Worm (Caenorhabditis elegans) whole organism, L2 larva: ENCODE measurements around the gene C54H2.4.

Source experiments
- C34F6.9 ChIP-seq: fragments of 150-350 bp; optimal IDR thresholded peaks from 2 replicates; lab custom pipeline; 2014; ENCODE audit warnings: missing biosample characterization, missing genetic modification characterization
- F13H6.1 ChIP-seq: sonication (generic microtip); optimal IDR thresholded peaks from 2 replicates; lab custom pipeline; 2016; ENCODE audit warnings: missing genetic modification characterization, missing compliant biosample characterization
- Y55F3AM.14 ChIP-seq: fragments of 200-800 bp; sonication (Bioruptor generic); optimal IDR thresholded peaks from 2 replicates; lab custom pipeline; 2018; ENCODE audit warnings: mild to moderate bottlenecking, missing genetic modification characterization, missing compliant biosample characterization
- ZK546.5 ChIP-seq: sonication (generic microtip); optimal IDR thresholded peaks from 2 replicates; lab custom pipeline; 2017; ENCODE audit warnings: missing biosample characterization, missing genetic modification characterization
- alr-1 ChIP-seq: fragments of 150-350 bp; optimal IDR thresholded peaks from 2 replicates; lab custom pipeline; 2014; ENCODE audit warnings: missing biosample characterization, missing genetic modification characterization
- aly-2 ChIP-seq: fragments of 150-350 bp; optimal IDR thresholded peaks from 2 replicates; lab custom pipeline; 2014; ENCODE audit warnings: missing biosample characterization, missing genetic modification characterization
- blmp-1 ChIP-seq: sonication (generic microtip); optimal IDR thresholded peaks from 2 replicates; lab custom pipeline; 2017; ENCODE audit warnings: missing genetic modification characterization, mild to moderate bottlenecking, missing compliant biosample characterization, antibody characterized with exemption, moderate library complexity; ENCODE audit not compliant: insufficient read depth
- ceh-16 ChIP-seq: fragments of 150-350 bp; optimal IDR thresholded peaks from 2 replicates; lab custom pipeline; 2014; ENCODE audit warnings: missing biosample characterization, missing genetic modification characterization
- ceh-82 ChIP-seq: fragments of 150-350 bp; optimal IDR thresholded peaks from 2 replicates; lab custom pipeline; 2014; ENCODE audit warnings: missing biosample characterization, missing genetic modification characterization
- crh-2 ChIP-seq: sonication (generic microtip); optimal IDR thresholded peaks from 2 replicates; lab custom pipeline; 2017; ENCODE audit warnings: missing biosample characterization, missing genetic modification characterization
- egl-27 ChIP-seq: sonication (generic microtip); optimal IDR thresholded peaks from 3 replicates; lab custom pipeline; 2017; ENCODE audit warnings: missing biosample characterization, missing genetic modification reagents, missing genetic modification characterization
- elt-1 ChIP-seq: fragments of 150-350 bp; optimal IDR thresholded peaks from 2 replicates; lab custom pipeline; 2014; ENCODE audit warnings: missing biosample characterization, missing genetic modification characterization
- fos-1 ChIP-seq: fragments of 150-350 bp; optimal IDR thresholded peaks from 2 replicates; lab custom pipeline; 2014; ENCODE audit warnings: missing biosample characterization, missing genetic modification characterization
- gmeb-1 ChIP-seq: fragments of 150-350 bp; optimal IDR thresholded peaks from 2 replicates; lab custom pipeline; 2014; ENCODE audit warnings: missing biosample characterization, missing genetic modification characterization
- lin-11 ChIP-seq: fragments of 150-350 bp; sonication (generic microtip); optimal IDR thresholded peaks from 2 replicates; lab custom pipeline; 2014; ENCODE audit warnings: missing biosample characterization, missing genetic modification characterization, inconsistent platforms, mixed read lengths
- lin-13 ChIP-seq: fragments of 150-350 bp; optimal IDR thresholded peaks from 2 replicates; lab custom pipeline; 2014; ENCODE audit warnings: missing biosample characterization, missing genetic modification reagents, missing genetic modification characterization
- lin-39 ChIP-seq: fragments of 150-350 bp; optimal IDR thresholded peaks from 2 replicates; lab custom pipeline; 2014; ENCODE audit warnings: missing biosample characterization, missing genetic modification reagents, missing genetic modification characterization
- lsy-2 ChIP-seq, 2 experiments: fragments of 150-350 bp in 1 of 2; sonication (generic microtip) in 1 of 2; optimal IDR thresholded peaks; 2 replicates each; lab custom pipeline; 2014 to 2017; ENCODE audit warnings: missing biosample characterization in 2 of 2, missing genetic modification characterization in 2 of 2
- mab-5 ChIP-seq: fragments of 150-350 bp; optimal IDR thresholded peaks from 2 replicates; lab custom pipeline; 2014; ENCODE audit warnings: missing biosample characterization, missing genetic modification characterization
- mdl-1 ChIP-seq, 2 experiments: fragments of 150-350 bp in 1 of 2; sonication (generic microtip) in 1 of 2; optimal IDR thresholded peaks; 2 replicates each; lab custom pipeline; 2017; ENCODE audit warnings: missing biosample characterization in 2 of 2, missing genetic modification characterization in 2 of 2
- nhr-11 ChIP-seq: fragments of 150-350 bp; optimal IDR thresholded peaks from 2 replicates; lab custom pipeline; 2014; ENCODE audit warnings: missing biosample characterization, missing genetic modification characterization
- nhr-129 ChIP-seq: fragments of 150-350 bp; optimal IDR thresholded peaks from 2 replicates; lab custom pipeline; 2014; ENCODE audit warnings: missing biosample characterization, missing genetic modification characterization
- nhr-23 ChIP-seq: fragments of 150-350 bp; optimal IDR thresholded peaks from 2 replicates; lab custom pipeline; 2014; ENCODE audit warnings: missing biosample characterization, missing genetic modification reagents, missing genetic modification characterization
- nhr-25 ChIP-seq: fragments of 150-350 bp; sonication (generic microtip); optimal IDR thresholded peaks from 3 replicates; lab custom pipeline; 2014; ENCODE audit warnings: missing biosample characterization, missing genetic modification characterization
- nhr-6 ChIP-seq: fragments of 150-350 bp; optimal IDR thresholded peaks from 2 replicates; lab custom pipeline; 2014; ENCODE audit warnings: missing biosample characterization, missing genetic modification characterization
- nhr-77 ChIP-seq: fragments of 150-350 bp; optimal IDR thresholded peaks from 2 replicates; lab custom pipeline; 2014; ENCODE audit warnings: missing biosample characterization, missing genetic modification characterization
- sem-4 ChIP-seq: fragments of 150-350 bp; optimal IDR thresholded peaks from 2 replicates; lab custom pipeline; 2014; ENCODE audit warnings: missing biosample characterization, missing genetic modification reagents, missing genetic modification characterization
- sma-3 ChIP-seq: sonication (generic microtip); optimal IDR thresholded peaks from 2 replicates; lab custom pipeline; 2016; ENCODE audit warnings: missing genetic modification reagents, missing genetic modification characterization, missing compliant biosample characterization
- sma-9 ChIP-seq, 2 experiments: fragments of 150-350 bp in 1 of 2; sonication (generic microtip) in 1 of 2; optimal IDR thresholded peaks; 2 replicates each; lab custom pipeline; 2014 to 2016; ENCODE audit warnings: missing genetic modification characterization in 2 of 2, mild to moderate bottlenecking in 1 of 2, missing biosample characterization in 1 of 2, missing compliant biosample characterization in 1 of 2, missing genetic modification reagents in 1 of 2, moderate library complexity in 1 of 2
- snpc-4 ChIP-seq: fragments of 150-350 bp; optimal IDR thresholded peaks from 2 replicates; lab custom pipeline; 2014; ENCODE audit warnings: missing biosample characterization, missing genetic modification characterization
- unc-39 ChIP-seq: fragments of 150-350 bp; optimal IDR thresholded peaks from 2 replicates; lab custom pipeline; 2014; ENCODE audit warnings: missing biosample characterization, missing genetic modification characterization
- unc-55 ChIP-seq: fragments of 150-350 bp; sonication (generic microtip); optimal IDR thresholded peaks from 3 replicates; lab custom pipeline; 2014; ENCODE audit warnings: missing biosample characterization, missing genetic modification reagents, missing genetic modification characterization
- unc-62 ChIP-seq: fragments of 150-350 bp; optimal IDR thresholded peaks from 2 replicates; lab custom pipeline; 2014; ENCODE audit warnings: missing biosample characterization, missing genetic modification reagents, missing genetic modification characterization
- zag-1 ChIP-seq: fragments of 150-350 bp; optimal IDR thresholded peaks from 2 replicates; lab custom pipeline; 2014; ENCODE audit warnings: missing biosample characterization, missing genetic modification characterization
- ztf-1 ChIP-seq: fragments of 200-800 bp; sonication (Bioruptor generic); conservative IDR thresholded peaks from 2 replicates; pipeline ENCODE4 v1.3.6; 2022; ENCODE audit warnings: missing genetic modification characterization, missing compliant biosample characterization
- ztf-11 ChIP-seq: sonication (generic microtip); optimal IDR thresholded peaks from 2 replicates; lab custom pipeline; 2017; ENCODE audit warnings: missing biosample characterization, missing genetic modification characterization
- ztf-4 ChIP-seq: fragments of 150-350 bp; optimal IDR thresholded peaks from 2 replicates; lab custom pipeline; 2014; ENCODE audit warnings: missing biosample characterization, missing genetic modification characterization

Gene C54H2.4

DNA sequence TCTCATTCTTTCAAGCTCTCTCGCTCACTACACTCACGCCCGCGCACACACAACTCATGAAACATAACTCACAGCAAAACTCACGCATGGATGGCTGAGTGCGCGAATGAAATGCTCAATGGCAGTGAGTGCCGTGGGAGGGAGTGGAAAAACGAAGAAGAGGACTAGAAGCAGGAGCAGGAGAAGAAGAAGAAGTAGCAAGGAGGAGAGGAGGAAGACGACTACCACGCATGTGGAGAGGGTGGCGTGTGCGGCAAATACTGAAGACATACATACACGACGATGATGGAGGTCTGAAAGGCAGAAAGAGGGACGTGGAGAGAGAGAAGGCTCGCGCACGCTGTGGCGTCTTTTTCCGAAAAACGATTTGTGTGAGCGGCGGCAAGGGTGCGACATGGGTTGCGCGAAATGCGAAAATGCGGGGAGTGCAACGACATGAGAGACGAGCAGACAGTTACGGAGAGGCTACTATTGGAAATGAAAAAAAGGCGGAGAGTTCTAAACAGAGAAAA lies 41.5 kb downstream of the C54H2.4 start:
- TF ChIP-seq mdl-1 (tag; optimal IDR thresholded peaks at IDR 0.05; lab: Kevin White, UChicago): peak; percentile 71 to 80
- TF ChIP-seq F13H6.1: peak; percentile 87
- peak; percentile 82 for TF ChIP-seq lin-11 (tag; lab: Kevin White, UChicago)
- no peak for TF ChIP-seq ZK546.5
- TF ChIP-seq unc-55 (GFP tag; lab: Kevin White, UChicago): peak; percentile 96
- peak; percentile 22 to 66 for TF ChIP-seq lsy-2 (tag; optimal IDR thresholded peaks at IDR 0.05; lab: Kevin White, UChicago)
- peak; percentile 85 for TF ChIP-seq nhr-129 (tag; lab: Kevin White, UChicago)
- TF ChIP-seq C34F6.9 (tag; lab: Kevin White, UChicago): peak; percentile 77
- no peak for TF ChIP-seq nhr-25
- TF ChIP-seq crh-2: peak; percentile 83
- TF ChIP-seq elt-1 (tag; lab: Kevin White, UChicago): no peak
- TF ChIP-seq ztf-11 (tag; lab: Kevin White, UChicago): no peak
- no peak for TF ChIP-seq unc-62 (GFP tag; lab: Kevin White, UChicago)
- no peak for TF ChIP-seq nhr-77 (tag; lab: Kevin White, UChicago)
- TF ChIP-seq Y55F3AM.14: peak; percentile 53
- no peak for TF ChIP-seq snpc-4 (tag; lab: Kevin White, UChicago)
- TF ChIP-seq nhr-23 (tag; lab: Kevin White, UChicago): no peak
- TF ChIP-seq ceh-82: peak; percentile 24
- TF ChIP-seq lin-13 (GFP tag; lab: Kevin White, UChicago): peak; percentile 25
- peak; percentile 20 for TF ChIP-seq fos-1 (tag; lab: Kevin White, UChicago)
- no peak for TF ChIP-seq ceh-16 (tag; lab: Kevin White, UChicago)
- TF ChIP-seq sem-4 (tag; lab: Kevin White, UChicago): peak; percentile 22
- peak; percentile 24 for TF ChIP-seq nhr-6 (tag; lab: Kevin White, UChicago)
- TF ChIP-seq mab-5: peak; percentile 63
- peak; percentile 87 for TF ChIP-seq unc-39
- TF ChIP-seq sma-9 (GFP tag; optimal IDR thresholded peaks at IDR 0.05; lab: Kevin White, UChicago): peak; percentile 32
- no peak for TF ChIP-seq sma-9 (tag; optimal IDR thresholded peaks at IDR 0.05; lab: Kevin White, UChicago)
- peak; percentile 74 for TF ChIP-seq zag-1 (tag; lab: Kevin White, UChicago)
- TF ChIP-seq egl-27 (tag; lab: Kevin White, UChicago): peak; percentile 41

DNA sequence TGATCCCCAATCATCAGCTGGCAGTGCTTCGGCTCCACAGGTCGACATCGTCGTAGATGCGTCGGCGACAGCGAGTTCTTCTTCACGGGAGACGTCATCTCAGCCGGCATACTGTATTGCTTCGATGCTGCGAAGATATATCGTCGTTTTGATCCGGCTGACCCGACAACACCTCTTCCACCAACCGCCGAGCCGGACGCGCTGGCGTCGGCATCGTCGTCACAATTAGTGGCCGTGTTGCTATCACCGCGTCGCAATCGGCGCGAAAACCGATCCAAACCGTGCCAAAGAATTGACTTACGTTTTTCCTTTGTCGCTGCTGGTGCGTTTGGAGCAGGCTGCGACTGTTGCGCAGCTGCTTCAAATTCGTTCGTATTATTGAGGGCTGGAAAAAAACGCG lies 44.4 kb downstream of the C54H2.4 start:
- TF ChIP-seq lin-13 (GFP tag; lab: Kevin White, UChicago) (no peak), nhr-23 (tag; lab: Kevin White, UChicago) (no peak), lsy-2 (tag; optimal IDR thresholded peaks at IDR 0.05; lab: Kevin White, UChicago) (no peak), ztf-1 (GFP tag; lab: Robert Waterston, UW) (no peak), ceh-16 (tag; lab: Kevin White, UChicago) (no peak), sma-3 (GFP tag; lab: Kevin White, UChicago) (no peak), Y55F3AM.14 (no peak)
- TF ChIP-seq, all 48 proteins: peak for 0

DNA sequence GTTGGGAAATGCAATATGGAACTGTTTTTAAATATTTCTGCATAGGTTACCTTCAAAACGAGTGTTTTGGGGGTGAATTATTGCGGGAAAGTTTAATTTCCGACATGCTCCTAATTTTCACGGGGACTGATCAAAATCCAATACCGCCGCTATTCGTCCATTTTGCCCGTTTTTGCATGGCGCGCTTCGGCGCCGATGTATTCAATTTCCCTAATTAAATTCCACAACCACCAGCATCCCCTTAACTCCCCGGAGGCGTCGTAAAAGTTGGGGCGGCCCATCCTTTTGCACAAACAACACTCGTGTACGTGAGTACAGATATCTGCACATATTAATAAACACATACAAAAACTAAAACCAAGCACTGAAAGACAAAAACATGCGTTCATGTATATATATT lies 46.0 kb downstream of the C54H2.4 start:
- TF ChIP-seq lsy-2 (tag; optimal IDR thresholded peaks at IDR 0.05; lab: Kevin White, UChicago) (no peak), blmp-1 (no peak), gmeb-1 (tag; lab: Kevin White, UChicago) (no peak), nhr-129 (tag; lab: Kevin White, UChicago) (no peak), unc-62 (GFP tag; lab: Kevin White, UChicago) (no peak), Y55F3AM.14 (no peak), snpc-4 (tag; lab: Kevin White, UChicago) (no peak), alr-1 (no peak), ztf-4 (no peak), crh-2 (no peak), nhr-11 (tag; lab: Kevin White, UChicago) (no peak), lin-13 (GFP tag; lab: Kevin White, UChicago) (no peak), lin-39 (tag; lab: Kevin White, UChicago) (no peak), lin-11 (tag; lab: Kevin White, UChicago) (no peak)

DNA sequence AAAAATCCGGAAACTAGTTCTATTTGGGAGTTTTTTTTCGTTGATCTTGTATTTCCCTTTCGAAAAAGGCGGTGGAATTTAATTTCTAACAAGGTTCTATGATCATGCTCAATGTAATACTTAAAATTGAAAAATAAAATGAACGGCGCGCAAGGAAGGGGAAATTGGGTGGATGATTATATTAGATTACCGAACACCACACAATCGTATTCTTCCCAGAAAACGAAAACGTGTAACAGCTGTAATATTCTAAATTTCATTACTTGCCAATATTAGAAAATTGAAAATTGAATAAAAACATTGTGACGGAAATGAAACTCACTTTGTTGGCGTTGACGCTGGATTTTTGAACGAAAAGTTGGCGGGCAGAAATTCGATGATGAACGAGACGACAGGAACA lies 46.8 kb downstream of the C54H2.4 start:
- TF ChIP-seq aly-2 (tag; lab: Kevin White, UChicago): no peak
- TF ChIP-seq nhr-129 (tag; lab: Kevin White, UChicago): no peak
